Comparison of ENCODE assay signal across 4 fruit fly cellular contexts in the genomic region with DNA sequence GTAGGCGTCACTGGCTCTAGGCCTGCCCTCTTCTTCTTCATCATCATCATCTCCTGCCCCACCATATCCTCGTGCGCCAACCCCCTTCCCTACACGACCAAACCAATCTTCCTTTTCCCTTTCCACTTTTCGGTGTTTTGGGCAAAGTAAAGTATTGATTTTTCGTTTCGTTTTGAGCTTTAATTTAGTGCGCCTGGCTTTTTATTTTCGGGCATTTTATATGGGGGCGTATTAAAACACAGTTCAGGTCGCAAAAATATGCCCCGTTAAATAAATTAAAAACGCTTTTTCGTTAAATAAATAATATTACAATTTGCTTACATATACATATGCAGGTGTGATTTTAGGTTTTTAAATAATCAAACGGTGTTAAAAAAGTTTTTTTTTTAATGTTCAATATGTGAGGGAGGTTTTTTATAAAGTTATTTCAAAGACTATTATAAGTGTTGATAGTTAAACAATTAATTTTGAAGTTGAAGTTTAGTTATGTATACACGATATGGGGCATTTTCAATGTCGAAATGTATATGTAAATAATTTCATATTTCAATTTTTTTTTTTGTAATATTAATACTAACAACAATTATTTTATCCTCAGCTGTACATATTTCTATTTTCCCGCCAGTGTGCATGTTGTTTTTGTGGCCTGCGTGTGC.
A peak's percentile ranks its signal among the peaks of the same experiment; 100 is the strongest.
TF ChIP-seq lines count a peak whose summit lies in the region.

No protein-coding gene starts in this region.

TF ChIP-seq in whole organism, embryonic, 481 proteins besides CTCF, POLR2A, EP300 and RAD21 (continued from another document and continues in another):
- TF ChIP-seq Hr78 (GFP tag; optimal IDR thresholded peaks at IDR 0.05; lab: Kevin White, UChicago) (peak in 1 of 2 experiments; percentile 60), CG2199 (GFP tag; IDR thresholded peaks at IDR 0.05; lab: Robert Waterston, UW) (no peak), CG15514 (GFP tag; optimal IDR thresholded peaks at IDR 0.05; lab: Kevin White, UChicago) (peak; percentile 36), CHES-1-like (GFP tag; optimal IDR thresholded peaks at IDR 0.05; lab: Kevin White, UChicago) (no peak), CG9932 (GFP tag; IDR thresholded peaks at IDR 0.05; lab: Robert Waterston, UW) (0 out of 2 replicates have a peak, but pooled peaks have one; percentile 34), inv (GFP tag; IDR thresholded peaks at IDR 0.05; lab: Robert Waterston, UW; ENCODE audit: partially characterized antibody) (no peak), CG15073 (GFP tag; optimal IDR thresholded peaks at IDR 0.05; lab: Kevin White, UChicago) (no peak), CG17359 (tag; optimal IDR thresholded peaks at IDR 0.05; lab: Kevin White, UChicago) (peak; percentile 78), Oaz (GFP tag; IDR thresholded peaks at IDR 0.05; lab: Robert Waterston, UW) (0 out of 2 replicates have a peak, but pooled peaks have one; percentile 15), Gug (GFP tag; IDR thresholded peaks at IDR 0.05; lab: Robert Waterston, UW) (no peak), Opbp (GFP tag; IDR thresholded peaks at IDR 0.05; lab: Robert Waterston, UW; ENCODE audit: partially characterized antibody) (no peak), CG6254 (GFP tag; optimal IDR thresholded peaks at IDR 0.05; lab: Kevin White, UChicago) (peak; percentile 19), D19A (tag; optimal IDR thresholded peaks at IDR 0.05; lab: Kevin White, UChicago) (peak; percentile 70), fd96Cb (tag; optimal IDR thresholded peaks at IDR 0.05; lab: Kevin White, UChicago) (peak; percentile 84), CG6683 (GFP tag; optimal IDR thresholded peaks at IDR 0.05; lab: Kevin White, UChicago) (peak; percentile 59), Spps (tag; optimal IDR thresholded peaks at IDR 0.05; lab: Kevin White, UChicago) (peak; percentile 30), CG11456 (GFP tag; IDR thresholded peaks at IDR 0.05; lab: Robert Waterston, UW) (no peak), CG18599 (GFP tag; optimal IDR thresholded peaks at IDR 0.05; lab: Kevin White, UChicago) (peak; percentile 69), BtbVII (GFP tag; optimal IDR thresholded peaks at IDR 0.05; lab: Kevin White, UChicago) (peak; percentile 61), CG31224 (GFP tag; IDR thresholded peaks at IDR 0.05; lab: Robert Waterston, UW) (peak; percentile 22; the same call in 1 of the 2 replicates), Chrac-16 (GFP tag; optimal IDR thresholded peaks at IDR 0.05; lab: Kevin White, UChicago) (peak; percentile 55), tin (GFP tag; optimal IDR thresholded peaks at IDR 0.05; lab: Kevin White, UChicago) (peak; percentile 42), CG9437 (GFP tag; optimal IDR thresholded peaks at IDR 0.05; lab: Kevin White, UChicago) (peak; percentile 86), ci (GFP tag; IDR thresholded peaks at IDR 0.05; lab: Robert Waterston, UW) (peak; percentile 48; the same call in 1 of the 3 replicates), HLH54F (GFP tag; optimal IDR thresholded peaks at IDR 0.05; lab: Kevin White, UChicago) (no peak), NK7.1 (GFP tag; optimal IDR thresholded peaks at IDR 0.05; lab: Kevin White, UChicago) (no peak), CG12219 (GFP tag; optimal IDR thresholded peaks at IDR 0.05; lab: Kevin White, UChicago) (peak; percentile 12), CG4328 (GFP tag; optimal IDR thresholded peaks at IDR 0.05; lab: Kevin White, UChicago) (peak; percentile 35), CG31388 (GFP tag; optimal IDR thresholded peaks at IDR 0.05; lab: Kevin White, UChicago) (peak; percentile 9)

TF ChIP-seq in whole organism, prepupa, 60 proteins besides CTCF, POLR2A, EP300 and RAD21 (continued from another document and continues in another):
- TF ChIP-seq lz (GFP tag; optimal IDR thresholded peaks at IDR 0.05; lab: Kevin White, UChicago) (peak; percentile 64), CG8119 (GFP tag; IDR thresholded peaks at IDR 0.05; lab: Robert Waterston, UW) (peak; percentile 69), Ets96B (tag; optimal IDR thresholded peaks at IDR 0.05; lab: Kevin White, UChicago) (peak; percentile 30), net (GFP tag; optimal IDR thresholded peaks at IDR 0.05; lab: Kevin White, UChicago) (peak; percentile 43), CG11294 (GFP tag; IDR thresholded peaks at IDR 0.05; lab: Robert Waterston, UW) (no peak; the same call in 1 of the 2 replicates), Sox14 (GFP tag; optimal IDR thresholded peaks at IDR 0.05; lab: Kevin White, UChicago) (no peak), Hr4 (GFP tag; optimal IDR thresholded peaks at IDR 0.05; lab: Kevin White, UChicago) (peak; percentile 52), spab (GFP tag; optimal IDR thresholded peaks at IDR 0.05; lab: Kevin White, UChicago) (no peak), CG8319 (GFP tag; optimal IDR thresholded peaks at IDR 0.05; lab: Kevin White, UChicago) (peak; percentile 13), CG10669 (GFP tag; optimal IDR thresholded peaks at IDR 0.05; lab: Kevin White, UChicago) (no peak), CG34406 (GFP tag; optimal IDR thresholded peaks at IDR 0.05; lab: Kevin White, UChicago) (peak; percentile 74), Eip93F (GFP tag; optimal IDR thresholded peaks at IDR 0.05; lab: Kevin White, UChicago) (no peak), dsx (GFP tag; optimal IDR thresholded peaks at IDR 0.05; lab: Kevin White, UChicago; ENCODE audit: poor library complexity, severe bottlenecking) (no peak), CG31627 (GFP tag; optimal IDR thresholded peaks at IDR 0.05; lab: Kevin White, UChicago) (peak; percentile 43), Hr39 (GFP tag; optimal IDR thresholded peaks at IDR 0.05; lab: Kevin White, UChicago) (peak; percentile 53), Sox15 (GFP tag; optimal IDR thresholded peaks at IDR 0.05; lab: Kevin White, UChicago) (peak; percentile 19), CG11902 (GFP tag; optimal IDR thresholded peaks at IDR 0.05; lab: Kevin White, UChicago) (peak; percentile 47), dac (GFP tag; optimal IDR thresholded peaks at IDR 0.05; lab: Kevin White, UChicago) (peak; percentile 2), svp (GFP tag; lab: Kevin White, UChicago) (peak; percentile 54), fkh (GFP tag; optimal IDR thresholded peaks at IDR 0.05; lab: Kevin White, UChicago) (no peak), OdsH (GFP tag; optimal IDR thresholded peaks at IDR 0.05; lab: Kevin White, UChicago) (peak; percentile 57), Blimp-1 (GFP tag; optimal IDR thresholded peaks at IDR 0.05; lab: Kevin White, UChicago) (no peak), salr (GFP tag; optimal IDR thresholded peaks at IDR 0.05; lab: Kevin White, UChicago) (peak in 1 of 2 experiments; percentile 30), CG3919 (GFP tag; optimal IDR thresholded peaks at IDR 0.05; lab: Kevin White, UChicago) (peak; percentile 44), Smox (GFP tag; optimal IDR thresholded peaks at IDR 0.05; lab: Kevin White, UChicago) (peak; percentile 56), acj6 (GFP tag; optimal IDR thresholded peaks at IDR 0.05; lab: Kevin White, UChicago) (peak; percentile 57), Eip78C (GFP tag; lab: Kevin White, UChicago) (peak; percentile 91), eg (GFP tag; IDR thresholded peaks at IDR 0.05; lab: Robert Waterston, UW) (peak; percentile 64; the same call in 1 of the 3 replicates), cyc (GFP tag; optimal IDR thresholded peaks at IDR 0.05; lab: Kevin White, UChicago) (peak; percentile 28), CG3032 (tag; optimal IDR thresholded peaks at IDR 0.05; lab: Kevin White, UChicago) (peak; percentile 17), CG6808 (GFP tag; optimal IDR thresholded peaks at IDR 0.05; lab: Kevin White, UChicago) (no peak), CG6163 (GFP tag; IDR thresholded peaks at IDR 0.05; lab: Robert Waterston, UW) (no peak)

TF ChIP-seq in whole organism, pupa, 21 proteins besides CTCF, POLR2A, EP300 and RAD21 (continued from another document):
- peak; percentile 45 for TF ChIP-seq D1 (tag; optimal IDR thresholded peaks at IDR 0.05; lab: Kevin White, UChicago)
TF ChIP-seq in whole organism, pupa: peak in this region for 11.

TF ChIP-seq in whole organism, wandering third instar larva, 38 proteins besides CTCF, POLR2A, EP300 and RAD21 (continued from another document):
- peak; percentile 3 for TF ChIP-seq Hnf4 (GFP tag; optimal IDR thresholded peaks at IDR 0.05; lab: Kevin White, UChicago)
- no peak for TF ChIP-seq Myc (optimal IDR thresholded peaks at IDR 0.05; lab: Kevin White, UChicago)
- peak; percentile 66 for TF ChIP-seq HLH106 (tag; optimal IDR thresholded peaks at IDR 0.05; lab: Kevin White, UChicago)
- TF ChIP-seq sv (GFP tag; optimal IDR thresholded peaks at IDR 0.05; lab: Kevin White, UChicago) = peak; percentile 32
- no peak for TF ChIP-seq br (GFP tag; optimal IDR thresholded peaks at IDR 0.05; lab: Kevin White, UChicago)
- peak; percentile 62 for TF ChIP-seq OdsH (GFP tag; optimal IDR thresholded peaks at IDR 0.05; lab: Kevin White, UChicago)
- no peak for TF ChIP-seq sage (GFP tag; optimal IDR thresholded peaks at IDR 0.05; lab: Kevin White, UChicago)
- no peak for TF ChIP-seq jim (GFP tag; optimal IDR thresholded peaks at IDR 0.05; lab: Kevin White, UChicago)
- TF ChIP-seq dsf (GFP tag; optimal IDR thresholded peaks at IDR 0.05; lab: Kevin White, UChicago; ENCODE audit: borderline replicate concordance) = no peak
- no peak for TF ChIP-seq Rel (GFP tag; optimal IDR thresholded peaks at IDR 0.05; lab: Kevin White, UChicago)
- no peak for TF ChIP-seq Rel (tag; optimal IDR thresholded peaks at IDR 0.05; lab: Kevin White, UChicago)
- TF ChIP-seq CrebA (GFP tag; optimal IDR thresholded peaks at IDR 0.05; lab: Kevin White, UChicago; ENCODE audit: borderline replicate concordance) = no peak
- TF ChIP-seq dmrt93B (GFP tag; optimal IDR thresholded peaks at IDR 0.05; lab: Kevin White, UChicago) = peak; percentile 49
- no peak for TF ChIP-seq GATAd (GFP tag; optimal IDR thresholded peaks at IDR 0.05; lab: Kevin White, UChicago)
- no peak for TF ChIP-seq Hr78 (GFP tag; optimal IDR thresholded peaks at IDR 0.05; lab: Kevin White, UChicago)
- TF ChIP-seq CG9705 (GFP tag; optimal IDR thresholded peaks at IDR 0.05; lab: Kevin White, UChicago) = no peak
- peak; percentile 46 for TF ChIP-seq fru (GFP tag; optimal IDR thresholded peaks at IDR 0.05; lab: Kevin White, UChicago)
